Fruit fly (Drosophila melanogaster) whole organism, embryonic: ENCODE results near the gene CG9514.

Source experiments
- Adf1 ChIP-seq: fragments of 200-800 bp; sonication (Bioruptor generic); IDR thresholded peaks from 2 replicates; pipeline ENCODE4 v1.3.6; 2022; ENCODE audit warnings: missing biosample characterization, missing genetic modification characterization
- Blimp-1 ChIP-seq: fragments of 200-800 bp; sonication (Bioruptor generic); optimal IDR thresholded peaks from 3 replicates; lab custom pipeline; 2018; ENCODE audit warnings: missing biosample characterization, missing genetic modification characterization, mild to moderate bottlenecking, moderate library complexity, missing genetic modification reagents
- CG10147 ChIP-seq: fragments of 200-800 bp; sonication (Bioruptor generic); optimal IDR thresholded peaks from 2 replicates; lab custom pipeline; 2019; ENCODE audit warnings: missing biosample characterization, mild to moderate bottlenecking, missing genetic modification characterization, moderate library complexity
- CG10366 ChIP-seq: fragments of 200-800 bp; sonication (Bioruptor generic); IDR thresholded peaks from 2 replicates; pipeline ENCODE4 v1.3.6; 2022; ENCODE audit warnings: missing biosample characterization, missing genetic modification characterization
- CG12219 ChIP-seq: fragments of 200-800 bp; sonication (Bioruptor generic); optimal IDR thresholded peaks from 3 replicates; lab custom pipeline; 2018; ENCODE audit warnings: missing biosample characterization, mild to moderate bottlenecking, missing genetic modification characterization
- CG12659 ChIP-seq: fragments of 200-800 bp; sonication (Bioruptor generic); optimal IDR thresholded peaks from 3 replicates; lab custom pipeline; 2017; ENCODE audit warnings: mild to moderate bottlenecking, missing biosample characterization, missing genetic modification reagents, missing genetic modification characterization
- CG13123 ChIP-seq: fragments of 200-800 bp; sonication (Bioruptor generic); optimal IDR thresholded peaks from 2 replicates; lab custom pipeline; 2016; ENCODE audit warnings: missing biosample characterization, missing genetic modification characterization
- CG13624 ChIP-seq: fragments of 200-800 bp; sonication (Bioruptor generic); optimal IDR thresholded peaks from 2 replicates; lab custom pipeline; 2016; ENCODE audit warnings: missing biosample characterization, missing genetic modification characterization
- CG13775 ChIP-seq: fragments of 200-800 bp; sonication (Bioruptor generic); optimal IDR thresholded peaks from 3 replicates; lab custom pipeline; 2017; ENCODE audit warnings: missing biosample characterization, mild to moderate bottlenecking, missing genetic modification characterization
- CG14710 ChIP-seq: fragments of 200-800 bp; sonication (Bioruptor generic); optimal IDR thresholded peaks from 3 replicates; lab custom pipeline; 2019; ENCODE audit warnings: missing biosample characterization, mild to moderate bottlenecking, missing genetic modification characterization, moderate library complexity
- CG2120 ChIP-seq: fragments of 200-800 bp; sonication (Bioruptor generic); optimal IDR thresholded peaks from 3 replicates; lab custom pipeline; 2016; ENCODE audit warnings: missing biosample characterization, missing genetic modification characterization
- CG30403 ChIP-seq: fragments of 200-800 bp; sonication (Bioruptor generic); optimal IDR thresholded peaks from 3 replicates; lab custom pipeline; 2016; ENCODE audit warnings: missing biosample characterization, missing genetic modification characterization
- CG32772 ChIP-seq: fragments of 200-800 bp; sonication (Bioruptor generic); IDR thresholded peaks from 2 replicates; pipeline ENCODE4 v1.3.6; 2022; ENCODE audit warnings: missing biosample characterization, missing genetic modification characterization
- CG34422 ChIP-seq: fragments of 200-800 bp; sonication (Bioruptor generic); IDR thresholded peaks from 3 replicates; pipeline ENCODE4 v1.3.6; 2022; ENCODE audit warnings: missing biosample characterization, missing genetic modification characterization
- CG4360 ChIP-seq: fragments of 200-800 bp; sonication (Bioruptor generic); IDR thresholded peaks from 2 replicates; pipeline ENCODE4 v1.3.6; 2022; ENCODE audit warnings: missing biosample characterization, missing genetic modification characterization
- CG4424 ChIP-seq: fragments of 200-800 bp; sonication (Bioruptor generic); optimal IDR thresholded peaks from 3 replicates; lab custom pipeline; 2016; ENCODE audit warnings: missing biosample characterization, missing genetic modification characterization
- CG6175 ChIP-seq: fragments of 200-800 bp; sonication (Bioruptor generic); IDR thresholded peaks from 3 replicates; pipeline ENCODE4 v1.3.6; 2022; ENCODE audit warnings: missing biosample characterization, missing genetic modification characterization
- CG8089 ChIP-seq: fragments of 200-800 bp; sonication (Bioruptor generic); optimal IDR thresholded peaks from 3 replicates; lab custom pipeline; 2016; ENCODE audit warnings: missing biosample characterization, missing genetic modification characterization
- CkIIα-i1 ChIP-seq: fragments of 200-800 bp; sonication (Bioruptor generic); IDR thresholded peaks from 2 replicates; pipeline ENCODE4 v1.3.6; 2022; ENCODE audit warnings: missing biosample characterization, missing genetic modification characterization
- ERR ChIP-seq: fragments of 200-800 bp; sonication (Bioruptor generic); optimal IDR thresholded peaks from 2 replicates; lab custom pipeline; 2016; ENCODE audit warnings: missing biosample characterization, missing genetic modification characterization
- Hmr ChIP-seq: fragments of 200-800 bp; sonication (Bioruptor generic); optimal IDR thresholded peaks from 3 replicates; lab custom pipeline; 2017; ENCODE audit warnings: mild to moderate bottlenecking, missing biosample characterization, missing genetic modification reagents, missing genetic modification characterization
- Hsf ChIP-seq: fragments of 200-800 bp; sonication (Bioruptor generic); optimal IDR thresholded peaks from 3 replicates; lab custom pipeline; 2016; ENCODE audit warnings: missing biosample characterization, missing genetic modification characterization
- Nf-YC ChIP-seq: fragments of 200-800 bp; optimal IDR thresholded peaks from 3 replicates; lab custom pipeline; 2019; ENCODE audit warnings: missing biosample characterization, mild to moderate bottlenecking, missing genetic modification characterization, moderate library complexity
- Oli ChIP-seq: fragments of 200-800 bp; sonication (Bioruptor generic); optimal IDR thresholded peaks from 2 replicates; lab custom pipeline; 2018; ENCODE audit warnings: missing biosample characterization, mild to moderate bottlenecking, missing genetic modification characterization, moderate library complexity
- Pdp1 ChIP-seq, 2 experiments: fragments of 200-800 bp; sonication (Bioruptor generic); optimal IDR thresholded peaks; 3 replicates each; lab custom pipeline; 2016; ENCODE audit warnings: missing biosample characterization in 2 of 2, missing genetic modification characterization in 2 of 2, mild to moderate bottlenecking in 1 of 2, moderate library complexity in 1 of 2
- Tbp ChIP-seq: fragments of >200 bp; optimal IDR thresholded peaks from 2 replicates; lab custom pipeline; 2018; ENCODE audit warnings: missing biosample characterization, missing genetic modification characterization
- Trl ChIP-seq, 3 experiments: fragments of >200 bp in 2 of 3; fragments of 200-800 bp in 1 of 3; sonication (Bioruptor generic) in 1 of 3; optimal IDR thresholded peaks; 2 replicates in 1 of 3; 3 replicates in 2 of 3; lab custom pipeline; 2016 to 2017; ENCODE audit warnings: missing biosample characterization in 1 of 3, missing genetic modification characterization in 1 of 3
- YL-1 ChIP-seq: fragments of 200-800 bp; sonication (Bioruptor generic); optimal IDR thresholded peaks from 3 replicates; lab custom pipeline; 2017; ENCODE audit warnings: missing biosample characterization, mild to moderate bottlenecking, missing genetic modification characterization
- ab ChIP-seq: fragments of 200-800 bp; sonication (Bioruptor generic); optimal IDR thresholded peaks from 2 replicates; lab custom pipeline; 2016; ENCODE audit warnings: missing biosample characterization, missing genetic modification characterization
- ara ChIP-seq: fragments of 200-800 bp; sonication (Bioruptor generic); IDR thresholded peaks from 2 replicates; pipeline ENCODE4 v1.3.6; 2022; ENCODE audit warnings: missing biosample characterization, missing genetic modification characterization
- ato ChIP-seq: fragments of 200-800 bp; sonication (Bioruptor generic); IDR thresholded peaks from 2 replicates; pipeline ENCODE4 v1.3.6; 2022; ENCODE audit warnings: missing biosample characterization, missing genetic modification characterization; ENCODE audit not compliant: partially characterized antibody
- az2 ChIP-seq: fragments of 200-800 bp; sonication (Bioruptor generic); optimal IDR thresholded peaks from 3 replicates; lab custom pipeline; 2016; ENCODE audit warnings: missing biosample characterization, missing genetic modification characterization
- chinmo ChIP-seq: fragments of 200-800 bp; sonication (Bioruptor generic); IDR thresholded peaks from 4 replicates; pipeline ENCODE4 v1.3.6; 2022; ENCODE audit warnings: missing biosample characterization, missing genetic modification characterization; ENCODE audit not compliant: partially characterized antibody
- ci ChIP-seq: fragments of 200-800 bp; sonication (Bioruptor generic); IDR thresholded peaks from 3 replicates; pipeline ENCODE4 v1.3.6; 2022; ENCODE audit warnings: missing biosample characterization, missing genetic modification characterization
- cwo ChIP-seq: fragments of 200-800 bp; sonication (Bioruptor generic); optimal IDR thresholded peaks from 3 replicates; lab custom pipeline; 2017; ENCODE audit warnings: missing biosample characterization, missing genetic modification characterization, mild to moderate bottlenecking, moderate library complexity, missing genetic modification reagents
- emc ChIP-seq: fragments of 200-800 bp; sonication (Bioruptor generic); optimal IDR thresholded peaks from 2 replicates; lab custom pipeline; 2016; ENCODE audit warnings: missing biosample characterization, missing genetic modification characterization
- exex ChIP-seq: fragments of 200-800 bp; sonication (Bioruptor generic); optimal IDR thresholded peaks from 4 replicates; lab custom pipeline; 2018; ENCODE audit warnings: missing biosample characterization, mild to moderate bottlenecking, missing genetic modification characterization, moderate library complexity
- mirr ChIP-seq: fragments of 200-800 bp; sonication (Bioruptor generic); optimal IDR thresholded peaks from 3 replicates; lab custom pipeline; 2018; ENCODE audit warnings: missing biosample characterization, mild to moderate bottlenecking, missing genetic modification characterization
- mld ChIP-seq: fragments of 200-800 bp; sonication (Bioruptor generic); IDR thresholded peaks from 3 replicates; pipeline ENCODE4 v1.3.6; 2022; ENCODE audit warnings: missing biosample characterization, missing genetic modification characterization; ENCODE audit not compliant: partially characterized antibody
- odd ChIP-seq: fragments of 200-800 bp; sonication (Bioruptor generic); optimal IDR thresholded peaks from 2 replicates; lab custom pipeline; 2017; ENCODE audit warnings: missing biosample characterization, mild to moderate bottlenecking, missing genetic modification characterization
- phol ChIP-seq: fragments of 200-800 bp; sonication (Bioruptor generic); optimal IDR thresholded peaks from 3 replicates; lab custom pipeline; 2018; ENCODE audit warnings: missing biosample characterization, mild to moderate bottlenecking, missing genetic modification characterization, moderate library complexity
- pita ChIP-seq: fragments of 200-800 bp; sonication (Bioruptor generic); optimal IDR thresholded peaks from 2 replicates; lab custom pipeline; 2017; ENCODE audit warnings: missing biosample characterization, mild to moderate bottlenecking, missing genetic modification characterization
- pum ChIP-seq: fragments of 200-800 bp; sonication (Bioruptor generic); optimal IDR thresholded peaks from 2 replicates; lab custom pipeline; 2016; ENCODE audit warnings: missing biosample characterization, missing genetic modification characterization
- scrt ChIP-seq: fragments of 200-800 bp; sonication (Bioruptor generic); optimal IDR thresholded peaks from 2 replicates; lab custom pipeline; 2018; ENCODE audit warnings: missing biosample characterization, mild to moderate bottlenecking, missing genetic modification characterization, moderate library complexity
- sens ChIP-seq: fragments of 200-800 bp; sonication (Bioruptor generic); peaks from one replicate; lab custom pipeline; 2016; ENCODE audit warnings: missing biosample characterization, missing genetic modification characterization
- sens-2 ChIP-seq: fragments of 200-800 bp; sonication (Bioruptor generic); IDR thresholded peaks from 2 replicates; pipeline ENCODE4 v1.3.6; 2022; ENCODE audit warnings: missing biosample characterization, missing genetic modification characterization
- seq ChIP-seq: fragments of 200-800 bp; sonication (Bioruptor generic); IDR thresholded peaks from 2 replicates; pipeline ENCODE4 v1.3.6; 2022; ENCODE audit warnings: missing biosample characterization, missing genetic modification characterization
- wdn ChIP-seq: fragments of 200-800 bp; sonication (Bioruptor generic); IDR thresholded peaks from 2 replicates; pipeline ENCODE4 v1.3.6; 2022; ENCODE audit warnings: missing biosample characterization, missing genetic modification characterization
- zen2 ChIP-seq: fragments of 200-800 bp; sonication (Bioruptor generic); IDR thresholded peaks from 3 replicates; pipeline ENCODE4 v1.3.6; 2022; ENCODE audit warnings: missing biosample characterization, missing genetic modification characterization; ENCODE audit not compliant: partially characterized antibody

Gene CG9514

dm6 chrX:14839739-14840347 lies 56.8 kb downstream of the CG9514 start (continued):
- 0 out of 4 replicates have a peak, but pooled peaks have one; percentile 68 for TF ChIP-seq chinmo (GFP tag; lab: Robert Waterston, UW)
- peak; percentile 37 for TF ChIP-seq ERR (GFP tag; lab: Kevin White, UChicago)
- peak; percentile 15 for TF ChIP-seq az2 (GFP tag; lab: Kevin White, UChicago)
- TF ChIP-seq wdn, result peak; percentile 68; the same call in 1 of the 2 replicates
- peak; percentile 26 for TF ChIP-seq mirr
- TF ChIP-seq pum (GFP tag; lab: Kevin White, UChicago), result peak; percentile 15
- peak; percentile 93 for TF ChIP-seq CG4360 (GFP tag; lab: Robert Waterston, UW)
- peak; percentile 67; the same call in 2 of the 3 replicates for TF ChIP-seq ci (GFP tag; lab: Robert Waterston, UW)
- TF ChIP-seq sens (GFP tag; lab: Kevin White, UChicago), result peak; percentile 71
- TF ChIP-seq odd (GFP tag; lab: Kevin White, UChicago), result no peak
- TF ChIP-seq CG13624 (GFP tag; lab: Kevin White, UChicago), result peak; percentile 37
- peak; percentile 2 for TF ChIP-seq CG12659 (GFP tag; lab: Kevin White, UChicago)
- peak; percentile 4 for TF ChIP-seq CG12219
- TF ChIP-seq CG10366 (GFP tag; lab: Robert Waterston, UW), result peak; percentile 23; the same call in 1 of the 2 replicates
- peak; percentile 26 for TF ChIP-seq CG13775 (GFP tag; lab: Kevin White, UChicago)
- peak; percentile 81 for TF ChIP-seq CG2120 (GFP tag; lab: Kevin White, UChicago)
- TF ChIP-seq Pdp1 (GFP tag; optimal IDR thresholded peaks at IDR 0.05; lab: Kevin White, UChicago), result peak in 1 of 2 experiments; percentile 92
- peak; percentile 26; the same call in 1 of the 2 replicates for TF ChIP-seq ara (GFP tag; lab: Robert Waterston, UW)
- peak; percentile 52 for TF ChIP-seq exex (tag; lab: Kevin White, UChicago)
- TF ChIP-seq CG34422, result peak; percentile 64; the same call in 2 of the 3 replicates
- TF ChIP-seq CG4424 (GFP tag; lab: Kevin White, UChicago), result no peak
- TF ChIP-seq Oli (tag; lab: Kevin White, UChicago), result peak; percentile 36
- peak; percentile 5 for TF ChIP-seq ab
- TF ChIP-seq seq (GFP tag; lab: Robert Waterston, UW), result peak; percentile 46; the same call in 1 of the 2 replicates
- no peak for TF ChIP-seq Adf1 (GFP tag; lab: Robert Waterston, UW)

dm6 chrX:14839047-14839446 lies 57.6 kb downstream of the CG9514 start, which contains the start of the genes CG32590 and Flo2:
Gene CG32590, minus strand, starts transcription at chrX:14839106.
Gene Flo2, plus strand, starts transcription at chrX:14839376.
- TF ChIP-seq CG8089 (GFP tag; lab: Kevin White, UChicago), result peak; percentile 21
- peak; percentile 90 for TF ChIP-seq ato
- TF ChIP-seq CG32772, result peak; percentile 82
- TF ChIP-seq CG6175 (GFP tag; lab: Robert Waterston, UW), result peak; percentile 68; the same call in 2 of the 3 replicates
- TF ChIP-seq CG10147, result peak; percentile 62
- TF ChIP-seq cwo (GFP tag; lab: Kevin White, UChicago), result peak; percentile 23
- TF ChIP-seq CG30403 (GFP tag; lab: Kevin White, UChicago), result peak; percentile 84
- TF ChIP-seq Blimp-1 (GFP tag; lab: Kevin White, UChicago), result peak; percentile 59
- TF ChIP-seq scrt, result no peak
- TF ChIP-seq CkIIα-i1 (GFP tag; lab: Robert Waterston, UW), result no peak
- no peak for TF ChIP-seq YL-1
- TF ChIP-seq Tbp, result no peak
- peak; percentile 80 for TF ChIP-seq CG14710 (tag; lab: Kevin White, UChicago)
- peak; percentile 72 for TF ChIP-seq sens-2 (GFP tag; lab: Robert Waterston, UW)
- peak; percentile 75 for TF ChIP-seq phol (tag; lab: Kevin White, UChicago)
- TF ChIP-seq CG13123 (GFP tag; lab: Kevin White, UChicago), result peak; percentile 31
- peak; percentile 13 for TF ChIP-seq emc (GFP tag; lab: Kevin White, UChicago)
- TF ChIP-seq pita (GFP tag; lab: Kevin White, UChicago), result no peak
- peak; percentile 77 for TF ChIP-seq Hmr (GFP tag; lab: Kevin White, UChicago)
- peak; percentile 80 for TF ChIP-seq Hsf
- TF ChIP-seq mld (GFP tag; lab: Robert Waterston, UW), result peak; percentile 96
- TF ChIP-seq zen2 (GFP tag; lab: Robert Waterston, UW), result peak; percentile 93
- TF ChIP-seq Nf-YC (tag; lab: Kevin White, UChicago), result peak; percentile 44
- no peak for TF ChIP-seq Trl (optimal IDR thresholded peaks at IDR 0.05; lab: Kevin White, UChicago)
- peak; percentile 56 for TF ChIP-seq Trl (GFP tag; optimal IDR thresholded peaks at IDR 0.05; lab: Kevin White, UChicago)
